Worm (Caenorhabditis elegans) whole organism, early embryonic: Measurements from ENCODE around the gene dot-1.5.

Experiments
- B0310.2 ChIP-seq: sonication (generic microtip); optimal IDR thresholded peaks from 2 replicates; lab custom pipeline; 2016; ENCODE audit warnings: mild to moderate bottlenecking, missing genetic modification characterization, missing compliant biosample characterization
- aly-1 ChIP-seq: sonication (generic microtip); optimal IDR thresholded peaks from 2 replicates; lab custom pipeline; 2016; ENCODE audit warnings: missing genetic modification characterization, missing compliant biosample characterization
- ama-1 ChIP-seq: fragments of 150-350 bp; optimal IDR thresholded peaks from 2 replicates; lab custom pipeline; 2014
- ets-7 ChIP-seq: sonication (generic microtip); optimal IDR thresholded peaks from 2 replicates; lab custom pipeline; 2016; ENCODE audit warnings: missing genotype, missing genetic modification characterization, missing compliant biosample characterization
- flt-1 ChIP-seq: fragments of 200-800 bp; sonication (Bioruptor generic); IDR thresholded peaks from 2 replicates; pipeline ENCODE4 v1.3.6; 2022; ENCODE audit warnings: missing genetic modification characterization, missing compliant biosample characterization
- hmbx-1 ChIP-seq: sonication (generic microtip); optimal IDR thresholded peaks from 2 replicates; lab custom pipeline; 2016; ENCODE audit warnings: mild to moderate bottlenecking, missing genetic modification characterization, missing compliant biosample characterization
- hmg-4 ChIP-seq: fragments of 200-800 bp; sonication (Bioruptor generic); optimal IDR thresholded peaks from 2 replicates; lab custom pipeline; 2018; ENCODE audit warnings: mild to moderate bottlenecking, missing genetic modification characterization, missing compliant biosample characterization
- hnd-1 ChIP-seq: sonication (generic microtip); optimal IDR thresholded peaks from 2 replicates; lab custom pipeline; 2016; ENCODE audit warnings: missing genetic modification characterization, missing compliant biosample characterization
- tbx-11 ChIP-seq: fragments of 200-800 bp; sonication (Bioruptor generic); IDR thresholded peaks from 2 replicates; pipeline ENCODE4 v1.3.6; 2022; ENCODE audit warnings: missing genetic modification characterization, missing compliant biosample characterization
- tbx-37 ChIP-seq: fragments of 200-800 bp; sonication (Bioruptor generic); conservative IDR thresholded peaks from 2 replicates; pipeline ENCODE4 v1.3.6; 2022; ENCODE audit warnings: missing genetic modification reagents, missing genetic modification characterization, missing compliant biosample characterization
- tra-4 ChIP-seq: sonication (generic microtip); optimal IDR thresholded peaks from 2 replicates; lab custom pipeline; 2017; ENCODE audit warnings: missing genetic modification characterization, missing compliant biosample characterization

- TF ChIP-seq ama-1 (lab: Kevin White, UChicago): no peak
- TF ChIP-seq hmbx-1 (tag; lab: Kevin White, UChicago): no peak
- TF ChIP-seq ets-7 (tag; lab: Kevin White, UChicago): no peak
- TF ChIP-seq flt-1: no peak
- TF ChIP-seq tbx-37 (GFP tag; lab: Robert Waterston, UW): no peak
- no peak for TF ChIP-seq hnd-1 (tag; lab: Kevin White, UChicago)
- TF ChIP-seq B0310.2 (tag; lab: Kevin White, UChicago): no peak
- no peak for TF ChIP-seq tra-4 (tag; lab: Kevin White, UChicago)
- no peak for TF ChIP-seq aly-1 (tag; lab: Kevin White, UChicago)
- no peak for TF ChIP-seq tbx-11 (GFP tag; lab: Robert Waterston, UW)
- TF ChIP-seq hmg-4 (GFP tag; lab: Kevin White, UChicago): no peak
Observed at ce11 chrX:1964828-1965227, 47.6 kb downstream of the dot-1.5 start.
